Worm (Caenorhabditis elegans) whole organism, early embryonic: ENCODE measurements around the gene ZK666.4.

Source experiments
- B0310.2 ChIP-seq: sonication (generic microtip); optimal IDR thresholded peaks from 2 replicates; lab custom pipeline; 2016; ENCODE audit warnings: mild to moderate bottlenecking, missing genetic modification characterization, missing compliant biosample characterization
- F13C5.2 ChIP-seq: sonication (generic microtip); optimal IDR thresholded peaks from 2 replicates; lab custom pipeline; 2017; ENCODE audit warnings: mild to moderate bottlenecking, missing genetic modification characterization, inconsistent platforms, missing compliant biosample characterization
- aly-1 ChIP-seq: sonication (generic microtip); optimal IDR thresholded peaks from 2 replicates; lab custom pipeline; 2016; ENCODE audit warnings: missing genetic modification characterization, missing compliant biosample characterization
- ama-1 ChIP-seq: fragments of 150-350 bp; optimal IDR thresholded peaks from 2 replicates; lab custom pipeline; 2014
- ceh-13 ChIP-seq: fragments of 200-800 bp; sonication (Bioruptor generic); optimal IDR thresholded peaks from 2 replicates; lab custom pipeline; 2018; ENCODE audit warnings: mild to moderate bottlenecking, missing genetic modification characterization, missing compliant biosample characterization
- ceh-36 ChIP-seq: sonication (generic microtip); optimal IDR thresholded peaks from 2 replicates; lab custom pipeline; 2016; ENCODE audit warnings: missing genetic modification characterization, inconsistent platforms, missing compliant biosample characterization
- ets-7 ChIP-seq: sonication (generic microtip); optimal IDR thresholded peaks from 2 replicates; lab custom pipeline; 2016; ENCODE audit warnings: missing genotype, missing genetic modification characterization, missing compliant biosample characterization
- flt-1 ChIP-seq: fragments of 200-800 bp; sonication (Bioruptor generic); IDR thresholded peaks from 2 replicates; pipeline ENCODE4 v1.3.6; 2022; ENCODE audit warnings: missing genetic modification characterization, missing compliant biosample characterization
- hmbx-1 ChIP-seq: sonication (generic microtip); optimal IDR thresholded peaks from 2 replicates; lab custom pipeline; 2016; ENCODE audit warnings: mild to moderate bottlenecking, missing genetic modification characterization, missing compliant biosample characterization
- hmg-4 ChIP-seq: fragments of 200-800 bp; sonication (Bioruptor generic); optimal IDR thresholded peaks from 2 replicates; lab custom pipeline; 2018; ENCODE audit warnings: mild to moderate bottlenecking, missing genetic modification characterization, missing compliant biosample characterization
- hnd-1 ChIP-seq: sonication (generic microtip); optimal IDR thresholded peaks from 2 replicates; lab custom pipeline; 2016; ENCODE audit warnings: missing genetic modification characterization, missing compliant biosample characterization
- pes-1 ChIP-seq: fragments of 200-800 bp; sonication (Bioruptor generic); IDR thresholded peaks from 2 replicates; pipeline ENCODE4 v1.3.6; 2022; ENCODE audit warnings: missing genetic modification reagents, missing genetic modification characterization, missing compliant biosample characterization
- scrt-1 ChIP-seq: fragments of 200-800 bp; sonication (Bioruptor generic); IDR thresholded peaks from 2 replicates; pipeline ENCODE4 v1.3.6; 2022; ENCODE audit warnings: missing genetic modification characterization, missing compliant biosample characterization
- sea-1 ChIP-seq: fragments of 200-800 bp; sonication (Bioruptor generic); conservative IDR thresholded peaks from 2 replicates; pipeline ENCODE4 v1.3.6; 2022; ENCODE audit warnings: missing genetic modification characterization, missing compliant biosample characterization
- tbx-11 ChIP-seq: fragments of 200-800 bp; sonication (Bioruptor generic); IDR thresholded peaks from 2 replicates; pipeline ENCODE4 v1.3.6; 2022; ENCODE audit warnings: missing genetic modification characterization, missing compliant biosample characterization
- tbx-37 ChIP-seq: fragments of 200-800 bp; sonication (Bioruptor generic); conservative IDR thresholded peaks from 2 replicates; pipeline ENCODE4 v1.3.6; 2022; ENCODE audit warnings: missing genetic modification reagents, missing genetic modification characterization, missing compliant biosample characterization
- tra-4 ChIP-seq: sonication (generic microtip); optimal IDR thresholded peaks from 2 replicates; lab custom pipeline; 2017; ENCODE audit warnings: missing genetic modification characterization, missing compliant biosample characterization

ZK666.4 gene

ce11 chrII:10461207-10461606 lies 15.9 kb upstream of the ZK666.4 start, which contains the start of gene ZK673.5:
Gene ZK673.5, plus strand, starts transcription at chrII:10461507.
- TF ChIP-seq sea-1 (GFP tag; lab: Robert Waterston, UW) (no peak), B0310.2 (tag; lab: Kevin White, UChicago) (no peak), flt-1 (no peak), tbx-37 (GFP tag; lab: Robert Waterston, UW) (no peak), aly-1 (tag; lab: Kevin White, UChicago) (no peak), ceh-13 (GFP tag; lab: Kevin White, UChicago) (no peak), hmg-4 (no peak), tra-4 (no peak), ets-7 (no peak)

- TF ChIP-seq scrt-1 (GFP tag; lab: Robert Waterston, UW) (no peak), hmbx-1 (no peak), ceh-13 (GFP tag; lab: Kevin White, UChicago) (no peak), tra-4 (no peak)
These were observed 12.7 kb upstream of the ZK666.4 start, which contains the start of the genes ZK673.6 and sdz-37 for ce11 chrII:10464230-10464920. Gene ZK673.6, minus strand, starts transcription at chrII:10464330. Gene sdz-37, plus strand, starts transcription at chrII:10464870.

ce11 chrII:10466552-10466951 lies 10.5 kb upstream of the ZK666.4 start, which contains the start of gene tnc-2:
Gene tnc-2, plus strand, starts transcription at chrII:10466852.
- TF ChIP-seq ceh-13 (GFP tag; lab: Kevin White, UChicago) (no peak), tra-4 (no peak), tbx-37 (GFP tag; lab: Robert Waterston, UW) (no peak), tbx-11 (GFP tag; lab: Robert Waterston, UW) (no peak), ceh-36 (tag; lab: Kevin White, UChicago) (no peak), flt-1 (no peak), aly-1 (tag; lab: Kevin White, UChicago) (no peak), scrt-1 (GFP tag; lab: Robert Waterston, UW) (no peak), pes-1 (no peak), ama-1 (lab: Kevin White, UChicago) (no peak), hnd-1 (tag; lab: Kevin White, UChicago) (no peak), hmg-4 (no peak), F13C5.2 (tag; lab: Kevin White, UChicago) (no peak)

ce11 chrII:10470159-10470558 lies 6.9 kb upstream of the ZK666.4 start, which contains the start of gene clec-143:
Gene clec-143, minus strand, starts transcription at chrII:10470297.
- TF ChIP-seq ceh-13 (GFP tag; lab: Kevin White, UChicago) (no peak), hnd-1 (tag; lab: Kevin White, UChicago) (no peak), F13C5.2 (tag; lab: Kevin White, UChicago) (no peak), B0310.2 (tag; lab: Kevin White, UChicago) (no peak), tbx-37 (GFP tag; lab: Robert Waterston, UW) (no peak), pes-1 (no peak), aly-1 (tag; lab: Kevin White, UChicago) (no peak), ets-7 (no peak), ama-1 (lab: Kevin White, UChicago) (no peak), scrt-1 (GFP tag; lab: Robert Waterston, UW) (no peak), flt-1 (no peak), hmbx-1 (no peak), tbx-11 (GFP tag; lab: Robert Waterston, UW) (no peak), ceh-36 (tag; lab: Kevin White, UChicago) (no peak), hmg-4 (no peak), tra-4 (no peak), sea-1 (GFP tag; lab: Robert Waterston, UW) (no peak)

- TF ChIP-seq F13C5.2 (tag; lab: Kevin White, UChicago) (no peak), tra-4 (no peak), aly-1 (tag; lab: Kevin White, UChicago) (no peak), pes-1 (no peak), ceh-36 (tag; lab: Kevin White, UChicago) (no peak), flt-1 (no peak), scrt-1 (GFP tag; lab: Robert Waterston, UW) (no peak), ama-1 (lab: Kevin White, UChicago) (no peak), tbx-11 (GFP tag; lab: Robert Waterston, UW) (no peak)
These were observed 5.8 kb upstream of the ZK666.4 start, which contains the start of gene ZK666.1 for ce11 chrII:10471247-10471646. Gene ZK666.1, minus strand, starts transcription at chrII:10471347.

- TF ChIP-seq hmg-4 (no peak), pes-1 (no peak), ets-7 (no peak), flt-1 (no peak), tra-4 (no peak), hnd-1 (tag; lab: Kevin White, UChicago) (no peak), ama-1 (lab: Kevin White, UChicago) (no peak), ceh-36 (tag; lab: Kevin White, UChicago) (no peak), ceh-13 (GFP tag; lab: Kevin White, UChicago) (no peak), sea-1 (GFP tag; lab: Robert Waterston, UW) (no peak), B0310.2 (tag; lab: Kevin White, UChicago) (no peak), F13C5.2 (tag; lab: Kevin White, UChicago) (no peak), hmbx-1 (no peak), aly-1 (tag; lab: Kevin White, UChicago) (no peak)
These were observed 5.3 kb upstream of the ZK666.4 start, which contains the start of gene ZK666.2 for ce11 chrII:10471790-10472189. Gene ZK666.2, minus strand, starts transcription at chrII:10471890.

- no peak for TF ChIP-seq scrt-1 (GFP tag; lab: Robert Waterston, UW)
- TF ChIP-seq sea-1 (GFP tag; lab: Robert Waterston, UW): no peak
- no peak for TF ChIP-seq B0310.2 (tag; lab: Kevin White, UChicago)
- no peak for TF ChIP-seq tbx-11 (GFP tag; lab: Robert Waterston, UW)
- TF ChIP-seq ets-7: no peak
- no peak for TF ChIP-seq F13C5.2 (tag; lab: Kevin White, UChicago)
These were observed 1.0 kb upstream of the ZK666.4 start, which contains the start of gene clec-58 for ce11 chrII:10476039-10476438. Gene clec-58, minus strand, starts transcription at chrII:10476139.
